Fruit fly (Drosophila melanogaster): ENCODE measurements around the gene Prp6.
A peak's percentile ranks its signal among the peaks of the same experiment; 100 is the strongest.

DNA sequence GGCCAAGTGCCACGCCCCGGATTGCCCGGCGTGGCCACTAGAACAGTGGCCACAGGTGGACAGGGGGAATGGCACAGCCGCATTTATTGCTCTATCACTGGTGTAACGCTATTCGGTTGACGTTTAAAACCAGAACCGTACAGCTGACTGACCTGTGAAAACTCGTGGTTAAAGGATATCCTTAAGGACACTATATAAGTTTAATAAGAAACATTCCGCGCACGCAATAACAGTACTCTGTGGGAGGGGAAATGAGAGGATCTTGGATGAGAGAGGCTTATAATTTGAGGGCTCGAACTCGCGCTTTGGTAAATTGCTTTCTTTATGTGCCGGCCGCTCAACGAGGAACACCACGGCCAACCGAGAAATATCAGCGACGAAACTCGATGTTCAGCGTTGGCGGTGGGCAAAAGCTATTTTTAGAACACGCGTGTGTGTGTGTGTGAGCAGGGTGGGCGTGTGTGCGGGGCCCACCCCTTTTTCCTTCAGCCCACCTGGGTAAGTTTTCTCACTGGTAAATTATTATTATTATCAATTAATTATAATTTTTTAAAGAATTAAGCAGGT, 8.8 kb upstream of the Prp6 start:
- TF ChIP-seq Dip3 (GFP tag; optimal IDR thresholded peaks at IDR 0.05), result no peak
- TF ChIP-seq Gug (GFP tag; IDR thresholded peaks at IDR 0.05), result no peak
- no peak for TF ChIP-seq CG13424 (tag; optimal IDR thresholded peaks at IDR 0.05)
- TF ChIP-seq br (optimal IDR thresholded peaks at IDR 0.05), result no peak
- no peak for TF ChIP-seq croc (GFP tag; conservative IDR thresholded peaks at IDR 0.05)
- TF ChIP-seq dpn (GFP tag; optimal IDR thresholded peaks at IDR 0.05), result no peak
- TF ChIP-seq gcm2 (GFP tag; optimal IDR thresholded peaks at IDR 0.05), result no peak
- TF ChIP-seq Nf-YC (tag; optimal IDR thresholded peaks at IDR 0.05), result no peak
- TF ChIP-seq nerfin-2 (GFP tag; IDR thresholded peaks at IDR 0.05; ENCODE audit: partially characterized antibody), result peak; percentile 52; the same call in 1 of the 2 replicates

All from whole organism, embryonic.